Worm (Caenorhabditis elegans): ENCODE measurements around the gene cest-10.

Gene cest-10

DNA sequence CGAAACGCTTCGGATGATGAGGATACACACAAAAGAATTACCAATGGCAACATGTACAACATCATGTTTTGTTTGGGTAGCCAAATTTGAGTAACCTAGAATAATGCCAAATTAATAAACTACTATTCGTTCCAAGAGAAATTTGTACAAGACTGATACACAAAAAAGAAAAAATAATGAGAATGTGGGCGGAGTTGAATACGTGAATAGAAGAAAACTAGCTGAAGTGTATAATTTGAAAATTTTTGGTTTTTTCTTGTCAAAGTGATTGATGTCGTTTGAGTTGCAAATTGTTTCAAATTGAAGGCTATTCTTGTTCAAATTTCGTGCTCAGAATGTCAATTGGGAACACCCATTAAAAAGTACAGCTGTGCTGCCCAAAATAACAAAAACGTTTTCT is 11.4 kb downstream of the cest-10 start, which contains the start of gene R13A1.5:
Gene R13A1.5 (minus strand): TSS at position 101 of the 400 bp plus-strand sequence.
- TF ChIP-seq ztf-29 (GFP tag; IDR thresholded peaks at IDR 0.05) (no peak), ref-1 (GFP tag; conservative IDR thresholded peaks at IDR 0.05) (no peak), med-1 (GFP tag; optimal IDR thresholded peaks at IDR 0.05; ENCODE audit: insufficient read depth) (no peak), klf-2 (GFP tag; conservative IDR thresholded peaks at IDR 0.05) (no peak), flt-1 (GFP tag; IDR thresholded peaks at IDR 0.05) (no peak), tab-1 (GFP tag; IDR thresholded peaks at IDR 0.05) (no peak), cog-1 (tag; optimal IDR thresholded peaks at IDR 0.05) (no peak), T22C8.4 (GFP tag; IDR thresholded peaks at IDR 0.05) (no peak), ztf-23 (GFP tag; IDR thresholded peaks at IDR 0.05) (no peak)

- TF ChIP-seq ztf-29 (GFP tag; IDR thresholded peaks at IDR 0.05) = no peak
- TF ChIP-seq tab-1 (GFP tag; IDR thresholded peaks at IDR 0.05) = no peak
- TF ChIP-seq klf-2 (GFP tag; conservative IDR thresholded peaks at IDR 0.05) = no peak
- TF ChIP-seq flt-1 (GFP tag; IDR thresholded peaks at IDR 0.05) = no peak
- TF ChIP-seq med-1 (GFP tag; optimal IDR thresholded peaks at IDR 0.05; ENCODE audit: insufficient read depth) = no peak
- no peak for TF ChIP-seq ref-1 (GFP tag; conservative IDR thresholded peaks at IDR 0.05)
- TF ChIP-seq cog-1 (tag; optimal IDR thresholded peaks at IDR 0.05) = no peak
- TF ChIP-seq T22C8.4 (GFP tag; IDR thresholded peaks at IDR 0.05) = no peak
- no peak for TF ChIP-seq ztf-23 (GFP tag; IDR thresholded peaks at IDR 0.05)
Observed at ce11 chrIV:7195734-7196133, 15.4 kb downstream of the cest-10 start, which contains the start of gene best-16. TSS of gene best-16 (minus strand) at chrIV:7195834.

ce11 chrIV:7196853-7197252 is 16.5 kb downstream of the cest-10 start, which contains the start of gene unc-8:
TSS of gene unc-8 (plus strand) at chrIV:7197153.
- TF ChIP-seq ref-1 (GFP tag; conservative IDR thresholded peaks at IDR 0.05) (no peak), med-1 (GFP tag; optimal IDR thresholded peaks at IDR 0.05; ENCODE audit: insufficient read depth) (no peak), T22C8.4 (GFP tag; IDR thresholded peaks at IDR 0.05) (no peak), klf-2 (GFP tag; conservative IDR thresholded peaks at IDR 0.05) (no peak), ztf-29 (GFP tag; IDR thresholded peaks at IDR 0.05) (no peak), ztf-23 (GFP tag; IDR thresholded peaks at IDR 0.05) (no peak), tab-1 (GFP tag; IDR thresholded peaks at IDR 0.05) (no peak), flt-1 (GFP tag; IDR thresholded peaks at IDR 0.05) (no peak), cog-1 (tag; optimal IDR thresholded peaks at IDR 0.05) (no peak)

DNA sequence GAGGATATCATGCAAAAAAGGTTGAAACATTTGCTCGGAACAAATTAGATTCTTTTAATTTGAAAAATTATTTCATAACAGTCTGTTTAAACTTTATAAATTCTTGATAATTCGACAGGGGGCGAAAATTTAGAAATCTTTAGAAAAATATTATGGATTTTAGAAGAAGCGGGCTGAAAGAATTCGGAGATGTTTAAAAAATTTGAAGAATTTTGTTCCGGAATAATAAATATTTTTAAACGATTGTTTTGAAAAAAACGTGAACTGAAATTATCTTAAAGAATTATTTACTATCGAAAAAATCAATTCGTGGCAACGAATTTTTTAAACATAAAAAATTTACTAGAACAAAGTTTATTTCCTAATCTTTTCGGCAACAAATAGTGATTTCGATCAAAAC is 23.3 kb downstream of the cest-10 start, which contains the start of gene R13A1.3:
Gene R13A1.3 (plus strand): TSS at position 301 of the 400 bp plus-strand sequence.
- TF ChIP-seq ztf-23 (GFP tag; IDR thresholded peaks at IDR 0.05) (no peak), tab-1 (GFP tag; IDR thresholded peaks at IDR 0.05) (no peak), med-1 (GFP tag; optimal IDR thresholded peaks at IDR 0.05; ENCODE audit: insufficient read depth) (no peak), klf-2 (GFP tag; conservative IDR thresholded peaks at IDR 0.05) (no peak), flt-1 (GFP tag; IDR thresholded peaks at IDR 0.05) (no peak), cog-1 (tag; optimal IDR thresholded peaks at IDR 0.05) (no peak), T22C8.4 (GFP tag; IDR thresholded peaks at IDR 0.05) (no peak), ref-1 (GFP tag; conservative IDR thresholded peaks at IDR 0.05) (no peak), ztf-29 (GFP tag; IDR thresholded peaks at IDR 0.05) (no peak)

DNA sequence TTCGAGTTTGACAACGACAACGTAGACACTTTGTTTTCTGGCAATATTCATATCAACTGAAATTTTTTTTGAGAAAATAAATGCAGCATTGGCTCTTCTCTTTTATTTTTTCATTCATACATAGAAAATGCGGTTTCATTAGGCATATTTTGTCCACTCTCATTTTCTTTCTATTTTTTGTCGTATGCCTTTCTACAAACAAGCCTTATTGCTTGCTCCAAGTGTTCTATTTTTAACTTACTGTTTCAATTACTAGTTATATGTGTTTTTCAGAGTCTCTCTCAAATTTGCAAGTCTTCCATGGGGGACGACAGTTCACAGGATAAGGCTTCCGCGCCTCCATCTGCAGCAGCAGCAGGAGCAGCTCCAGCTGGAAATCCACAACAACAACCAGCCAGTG is 25.6 kb downstream of the cest-10 start, which contains the start of gene kcc-1:
Gene kcc-1 (plus strand): TSS at position 301 of the 400 bp plus-strand sequence.
- TF ChIP-seq ref-1 (GFP tag; conservative IDR thresholded peaks at IDR 0.05) (no peak), ztf-23 (GFP tag; IDR thresholded peaks at IDR 0.05) (no peak), tab-1 (GFP tag; IDR thresholded peaks at IDR 0.05) (no peak), T22C8.4 (GFP tag; IDR thresholded peaks at IDR 0.05) (no peak), klf-2 (GFP tag; conservative IDR thresholded peaks at IDR 0.05) (no peak), cog-1 (tag; optimal IDR thresholded peaks at IDR 0.05) (no peak), ztf-29 (GFP tag; IDR thresholded peaks at IDR 0.05) (no peak), med-1 (GFP tag; optimal IDR thresholded peaks at IDR 0.05; ENCODE audit: insufficient read depth) (no peak), flt-1 (GFP tag; IDR thresholded peaks at IDR 0.05) (no peak)

- TF ChIP-seq T22C8.4 (GFP tag; IDR thresholded peaks at IDR 0.05) (no peak), klf-2 (GFP tag; conservative IDR thresholded peaks at IDR 0.05) (no peak)
Observed at ce11 chrIV:7208961-7209360, 28.6 kb downstream of the cest-10 start.

ce11 chrIV:7211313-7211712 is 31.0 kb downstream of the cest-10 start:
- no peak for TF ChIP-seq med-1 (GFP tag; optimal IDR thresholded peaks at IDR 0.05; ENCODE audit: insufficient read depth)
- TF ChIP-seq tab-1 (GFP tag; IDR thresholded peaks at IDR 0.05) = no peak
- TF ChIP-seq ztf-23 (GFP tag; IDR thresholded peaks at IDR 0.05) = no peak
- TF ChIP-seq klf-2 (GFP tag; conservative IDR thresholded peaks at IDR 0.05) = no peak
- TF ChIP-seq ztf-29 (GFP tag; IDR thresholded peaks at IDR 0.05) = no peak
- TF ChIP-seq flt-1 (GFP tag; IDR thresholded peaks at IDR 0.05) = no peak
- no peak for TF ChIP-seq cog-1 (tag; optimal IDR thresholded peaks at IDR 0.05)
- TF ChIP-seq T22C8.4 (GFP tag; IDR thresholded peaks at IDR 0.05) = no peak
- no peak for TF ChIP-seq ref-1 (GFP tag; conservative IDR thresholded peaks at IDR 0.05)

DNA sequence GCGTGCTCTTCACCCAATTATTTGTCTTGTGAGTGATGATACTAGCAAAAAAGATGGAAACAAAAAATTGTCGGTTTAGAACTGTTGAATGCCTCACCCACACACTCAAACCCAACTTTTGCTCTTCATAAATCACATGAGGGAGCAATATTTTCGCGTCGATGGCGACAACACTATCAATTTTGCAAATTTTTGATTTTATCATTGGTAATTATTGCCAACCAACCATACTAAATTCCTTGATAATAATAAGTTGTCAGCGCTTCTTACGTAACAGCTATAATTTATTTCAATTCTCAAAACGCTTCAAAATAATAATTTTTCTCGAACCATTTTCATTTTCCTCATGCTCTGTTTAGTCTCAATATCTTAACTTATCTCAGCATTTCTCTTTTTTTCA is 32.4 kb downstream of the cest-10 start:
- no peak for TF ChIP-seq ref-1 (GFP tag; conservative IDR thresholded peaks at IDR 0.05)
- TF ChIP-seq ztf-29 (GFP tag; IDR thresholded peaks at IDR 0.05) = no peak
- TF ChIP-seq tab-1 (GFP tag; IDR thresholded peaks at IDR 0.05) = no peak
- no peak for TF ChIP-seq med-1 (GFP tag; optimal IDR thresholded peaks at IDR 0.05; ENCODE audit: insufficient read depth)
- TF ChIP-seq klf-2 (GFP tag; conservative IDR thresholded peaks at IDR 0.05) = no peak
- TF ChIP-seq ztf-23 (GFP tag; IDR thresholded peaks at IDR 0.05) = no peak
- no peak for TF ChIP-seq flt-1 (GFP tag; IDR thresholded peaks at IDR 0.05)
- TF ChIP-seq T22C8.4 (GFP tag; IDR thresholded peaks at IDR 0.05) = no peak
- no peak for TF ChIP-seq cog-1 (tag; optimal IDR thresholded peaks at IDR 0.05)

DNA sequence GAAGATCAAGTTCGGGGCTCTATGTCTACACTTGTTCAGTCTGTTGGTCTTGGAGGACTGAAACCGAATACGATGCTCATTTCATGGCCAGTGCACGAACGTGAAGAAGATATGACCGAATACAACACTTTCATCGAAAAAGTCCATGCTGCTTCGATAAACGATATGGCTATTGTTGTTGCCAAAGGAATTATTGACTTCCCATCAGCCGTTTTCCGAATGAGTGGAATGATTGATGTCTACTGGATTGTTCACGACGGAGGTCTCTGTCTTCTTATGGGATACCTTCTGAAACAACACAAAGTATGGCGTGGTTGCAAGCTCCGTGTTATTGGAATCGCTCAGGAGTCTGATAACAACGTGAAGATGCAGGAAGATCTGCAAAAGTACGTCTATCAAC is 35.9 kb downstream of the cest-10 start:
- TF ChIP-seq T22C8.4 (GFP tag; IDR thresholded peaks at IDR 0.05) (no peak), ref-1 (GFP tag; conservative IDR thresholded peaks at IDR 0.05) (no peak), klf-2 (GFP tag; conservative IDR thresholded peaks at IDR 0.05) (no peak), tab-1 (GFP tag; IDR thresholded peaks at IDR 0.05) (no peak), med-1 (GFP tag; optimal IDR thresholded peaks at IDR 0.05; ENCODE audit: insufficient read depth) (no peak), cog-1 (tag; optimal IDR thresholded peaks at IDR 0.05) (no peak), flt-1 (GFP tag; IDR thresholded peaks at IDR 0.05) (no peak), ztf-29 (GFP tag; IDR thresholded peaks at IDR 0.05) (no peak)
